Fruit fly (Drosophila melanogaster): Measurements from ENCODE around the gene kis.

kis gene

DNA sequence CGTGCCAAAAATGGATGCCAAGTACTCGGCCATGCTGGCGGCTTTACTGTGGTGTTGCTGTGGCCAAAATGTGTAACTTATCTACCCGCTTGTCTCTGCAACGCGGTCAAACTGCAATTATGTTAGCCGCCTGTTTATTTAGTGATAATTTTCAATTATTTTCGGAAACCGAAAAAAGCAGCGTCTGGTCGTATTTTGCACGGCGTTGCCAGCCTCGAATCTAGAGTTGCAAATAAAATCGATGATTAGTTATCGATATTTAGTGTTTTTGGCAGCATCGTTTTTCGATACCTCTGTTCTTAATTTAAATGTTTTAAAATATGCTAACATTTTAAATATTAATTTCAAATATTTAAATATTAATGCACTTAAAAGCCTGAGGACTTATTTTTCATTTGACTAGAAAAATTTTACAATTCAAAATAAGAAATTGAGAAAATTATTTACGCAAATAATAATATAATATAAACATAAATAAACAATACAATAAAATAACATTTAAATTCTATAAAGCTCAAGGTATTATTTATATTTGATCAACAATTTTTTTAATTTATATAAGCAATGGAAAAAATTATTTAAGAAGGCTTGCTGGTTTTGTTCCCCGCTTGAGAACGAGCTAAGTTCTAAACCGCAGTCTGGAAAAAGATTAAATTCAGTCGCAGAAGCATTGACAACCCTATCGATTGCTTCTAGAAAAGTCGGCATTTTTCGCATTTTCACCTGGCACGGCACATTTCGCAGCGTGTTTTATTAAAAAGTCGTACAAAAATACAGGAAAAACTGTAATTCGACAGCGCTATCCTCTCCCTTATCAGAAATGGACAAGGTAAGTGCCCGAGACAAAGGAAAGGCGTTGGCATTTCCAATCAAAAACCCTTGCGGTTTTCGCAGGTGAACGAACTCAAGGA lies 44.1 kb upstream of the kis start, which contains the start of the genes U2af38 and Stip1:
Gene U2af38, minus strand, starts transcription at position 230 of the 911 bp plus-strand sequence.
Gene Stip1, plus strand, starts transcription at position 671 of the 911 bp plus-strand sequence.
- TF ChIP-seq pad (GFP tag; optimal IDR thresholded peaks at IDR 0.05): peak; percentile 9
- peak; percentile 5 for TF ChIP-seq CG12768 (GFP tag; optimal IDR thresholded peaks at IDR 0.05)
- no peak for TF ChIP-seq kay (GFP tag; ENCODE audit: borderline replicate concordance)
- no peak for TF ChIP-seq cic (GFP tag; optimal IDR thresholded peaks at IDR 0.05)
- peak; percentile 17 for TF ChIP-seq bab1 (GFP tag; optimal IDR thresholded peaks at IDR 0.05)
- no peak for TF ChIP-seq CG33017 (tag; optimal IDR thresholded peaks at IDR 0.05)
- TF ChIP-seq CG5204 (GFP tag; optimal IDR thresholded peaks at IDR 0.05): no peak
- no peak for TF ChIP-seq Hr96 (GFP tag; optimal IDR thresholded peaks at IDR 0.05)
- TF ChIP-seq toe (GFP tag; optimal IDR thresholded peaks at IDR 0.05): no peak
- TF ChIP-seq tj (GFP tag; optimal IDR thresholded peaks at IDR 0.05): peak; percentile 62
- peak; percentile 30 for TF ChIP-seq CG11617 (GFP tag; optimal IDR thresholded peaks at IDR 0.05)
- no peak for TF ChIP-seq ovo (GFP tag; optimal IDR thresholded peaks at IDR 0.05)
- peak; percentile 14 for TF ChIP-seq CG1620 (GFP tag; optimal IDR thresholded peaks at IDR 0.05)
- TF ChIP-seq CG7045 (GFP tag; optimal IDR thresholded peaks at IDR 0.05): no peak
- no peak for TF ChIP-seq cnc (optimal IDR thresholded peaks at IDR 0.05)
- no peak for TF ChIP-seq Clk (GFP tag; optimal IDR thresholded peaks at IDR 0.05)
- TF ChIP-seq CG7101 (tag; optimal IDR thresholded peaks at IDR 0.05): peak; percentile 54
- peak; percentile 98 for TF ChIP-seq CG14711 (tag; optimal IDR thresholded peaks at IDR 0.05)
- peak; percentile 4 for TF ChIP-seq Crg-1 (GFP tag; optimal IDR thresholded peaks at IDR 0.05)
- peak; percentile 49 for TF ChIP-seq Mnt (GFP tag; optimal IDR thresholded peaks at IDR 0.05)

- TF ChIP-seq pad (GFP tag; optimal IDR thresholded peaks at IDR 0.05): no peak
Observed at dm6 chr2L:292301-292700, 41.7 kb upstream of the kis start, which contains the start of gene CG11562. TSS of gene CG11562 (plus strand) at chr2L:292419.

dm6 chr2L:291657-292056 lies 41.0 kb upstream of the kis start, which contains the start of gene CG3625:
TSS of gene CG3625 (minus strand) at chr2L:291795.
- TF ChIP-seq CG7101 (tag; optimal IDR thresholded peaks at IDR 0.05) (no peak), Clk (GFP tag; optimal IDR thresholded peaks at IDR 0.05) (no peak), Mnt (GFP tag; optimal IDR thresholded peaks at IDR 0.05) (no peak), bab1 (GFP tag; optimal IDR thresholded peaks at IDR 0.05) (no peak), tj (GFP tag; optimal IDR thresholded peaks at IDR 0.05) (no peak), toe (GFP tag; optimal IDR thresholded peaks at IDR 0.05) (no peak), CG14711 (tag; optimal IDR thresholded peaks at IDR 0.05) (no peak), CG11617 (GFP tag; optimal IDR thresholded peaks at IDR 0.05) (no peak), CG1620 (GFP tag; optimal IDR thresholded peaks at IDR 0.05) (no peak), Hr96 (GFP tag; optimal IDR thresholded peaks at IDR 0.05) (no peak), kay (GFP tag; ENCODE audit: borderline replicate concordance) (no peak), CG12768 (GFP tag; optimal IDR thresholded peaks at IDR 0.05) (no peak), CG5204 (GFP tag; optimal IDR thresholded peaks at IDR 0.05) (no peak), pad (GFP tag; optimal IDR thresholded peaks at IDR 0.05) (no peak), cic (GFP tag; optimal IDR thresholded peaks at IDR 0.05) (no peak), CG7045 (GFP tag; optimal IDR thresholded peaks at IDR 0.05) (no peak)

dm6 chr2L:290949-291348 lies 40.3 kb upstream of the kis start:
- TF ChIP-seq Hr96 (GFP tag; optimal IDR thresholded peaks at IDR 0.05) (no peak), tj (GFP tag; optimal IDR thresholded peaks at IDR 0.05) (no peak), Mnt (GFP tag; optimal IDR thresholded peaks at IDR 0.05) (no peak), toe (GFP tag; optimal IDR thresholded peaks at IDR 0.05) (no peak), CG5204 (GFP tag; optimal IDR thresholded peaks at IDR 0.05) (no peak)

DNA sequence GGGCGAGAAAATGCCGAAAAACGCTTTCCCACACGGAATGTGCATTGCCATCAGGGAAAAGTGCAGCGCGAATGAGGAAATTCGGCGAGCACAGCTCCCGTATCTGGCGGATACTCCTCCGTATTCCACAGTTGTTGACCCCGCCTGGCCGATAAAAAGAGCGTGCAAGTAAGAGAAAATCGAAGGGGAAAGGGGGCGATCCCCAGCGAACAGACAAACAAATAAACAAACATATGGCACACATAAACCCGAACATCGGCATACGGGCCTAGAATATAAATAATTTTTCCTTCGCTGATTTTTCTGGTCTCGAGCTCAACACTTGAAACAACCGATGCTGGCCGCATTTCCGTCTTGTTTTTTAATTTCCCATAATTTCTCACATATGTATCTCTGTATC lies 39.8 kb upstream of the kis start:
- TF ChIP-seq kay (GFP tag; ENCODE audit: borderline replicate concordance): no peak
- no peak for TF ChIP-seq cic (GFP tag; optimal IDR thresholded peaks at IDR 0.05)
- TF ChIP-seq tj (GFP tag; optimal IDR thresholded peaks at IDR 0.05): no peak

DNA sequence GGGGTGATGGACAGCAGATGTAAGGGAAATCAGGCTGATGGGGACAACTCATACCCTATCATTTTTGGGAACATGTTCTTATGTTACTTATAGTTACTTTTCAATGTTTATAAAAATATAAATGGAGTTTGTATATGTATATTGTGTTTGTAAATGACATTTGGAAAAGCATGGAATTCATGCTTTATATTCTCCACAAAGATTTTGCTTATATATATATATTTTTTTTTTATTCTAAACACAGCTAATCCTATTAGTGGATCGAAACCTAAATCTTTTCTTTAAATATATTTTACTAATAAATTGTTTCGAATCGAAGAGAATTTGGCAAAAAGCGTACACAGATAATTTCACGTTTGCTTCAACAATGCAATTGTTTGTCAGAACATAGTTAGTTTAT lies 38.4 kb upstream of the kis start, which contains the start of gene Amnionless:
Gene Amnionless, minus strand, starts transcription at position 101 of the 400 bp plus-strand sequence.
- TF ChIP-seq CG11617 (GFP tag; optimal IDR thresholded peaks at IDR 0.05) (no peak), CG7045 (GFP tag; optimal IDR thresholded peaks at IDR 0.05) (no peak), CG12768 (GFP tag; optimal IDR thresholded peaks at IDR 0.05) (no peak), bab1 (GFP tag; optimal IDR thresholded peaks at IDR 0.05) (no peak), cnc (optimal IDR thresholded peaks at IDR 0.05) (no peak), pad (GFP tag; optimal IDR thresholded peaks at IDR 0.05) (no peak), Crg-1 (GFP tag; optimal IDR thresholded peaks at IDR 0.05) (no peak), toe (GFP tag; optimal IDR thresholded peaks at IDR 0.05) (no peak), cic (GFP tag; optimal IDR thresholded peaks at IDR 0.05) (no peak), CG33017 (tag; optimal IDR thresholded peaks at IDR 0.05) (no peak), tj (GFP tag; optimal IDR thresholded peaks at IDR 0.05) (no peak), Clk (GFP tag; optimal IDR thresholded peaks at IDR 0.05) (no peak), CG5204 (GFP tag; optimal IDR thresholded peaks at IDR 0.05) (no peak), kay (GFP tag; ENCODE audit: borderline replicate concordance) (no peak), CG7101 (tag; optimal IDR thresholded peaks at IDR 0.05) (no peak), ovo (GFP tag; optimal IDR thresholded peaks at IDR 0.05) (no peak), CG1620 (GFP tag; optimal IDR thresholded peaks at IDR 0.05) (no peak), Mnt (GFP tag; optimal IDR thresholded peaks at IDR 0.05) (no peak)

All from whole organism, adult.